Fruit fly (Drosophila melanogaster) whole organism, embryonic: ENCODE measurements around the gene Cyp12a4.

Experiments used
- CG10959 ChIP-seq: fragments of 200-800 bp; sonication (Bioruptor generic); IDR thresholded peaks from 2 replicates; pipeline ENCODE4 v1.3.6; 2022; ENCODE audit warnings: missing biosample characterization, missing genetic modification characterization
- CG11456 ChIP-seq: fragments of 200-800 bp; sonication (Bioruptor generic); IDR thresholded peaks from 3 replicates; pipeline ENCODE4 v1.3.6; 2022; ENCODE audit warnings: missing biosample characterization, missing genetic modification characterization
- CG11560 ChIP-seq: fragments of 200-800 bp; sonication (Bioruptor generic); IDR thresholded peaks from 3 replicates; pipeline ENCODE4 v1.3.6; 2022; ENCODE audit warnings: missing biosample characterization, missing genetic modification characterization
- CG13296 ChIP-seq: fragments of 200-800 bp; sonication (Bioruptor generic); optimal IDR thresholded peaks from 3 replicates; lab custom pipeline; 2018; ENCODE audit warnings: missing biosample characterization, mild to moderate bottlenecking, missing genetic modification characterization
- CG14441 ChIP-seq: fragments of 200-800 bp; sonication (Bioruptor generic); IDR thresholded peaks from 2 replicates; pipeline ENCODE4 v1.3.6; 2022; ENCODE audit warnings: missing biosample characterization, missing genetic modification characterization
- CG15073 ChIP-seq: fragments of 200-800 bp; sonication (Bioruptor generic); optimal IDR thresholded peaks from 2 replicates; lab custom pipeline; 2016; ENCODE audit warnings: missing biosample characterization, missing genetic modification characterization
- CG15514 ChIP-seq: fragments of 200-800 bp; sonication (Bioruptor generic); optimal IDR thresholded peaks from 3 replicates; lab custom pipeline; 2017; ENCODE audit warnings: missing biosample characterization, missing genetic modification characterization, mild to moderate bottlenecking, moderate library complexity, missing genetic modification reagents
- CG17568 ChIP-seq: fragments of 200-800 bp; sonication (Bioruptor generic); optimal IDR thresholded peaks from 2 replicates; lab custom pipeline; 2018; ENCODE audit warnings: missing biosample characterization, mild to moderate bottlenecking, missing genetic modification characterization, moderate library complexity
- CG1832 ChIP-seq: fragments of 200-800 bp; sonication (Bioruptor generic); optimal IDR thresholded peaks from 2 replicates; lab custom pipeline; 2017; ENCODE audit warnings: missing biosample characterization, mild to moderate bottlenecking, missing genetic modification characterization, inconsistent platforms
- CG2116 ChIP-seq: fragments of 200-800 bp; sonication (Bioruptor generic); optimal IDR thresholded peaks from 3 replicates; lab custom pipeline; 2018; ENCODE audit warnings: missing biosample characterization, mild to moderate bottlenecking, missing genetic modification characterization
- CG30431 ChIP-seq: fragments of 200-800 bp; sonication (Bioruptor generic); optimal IDR thresholded peaks from 2 replicates; lab custom pipeline; 2017; ENCODE audit warnings: missing biosample characterization, missing genetic modification characterization
- CG4617 ChIP-seq: fragments of 200-800 bp; sonication (Bioruptor generic); optimal IDR thresholded peaks from 3 replicates; lab custom pipeline; 2016; ENCODE audit warnings: missing biosample characterization, missing genetic modification characterization, borderline replicate concordance
- CG6654 ChIP-seq: fragments of 200-800 bp; sonication (Bioruptor generic); optimal IDR thresholded peaks from 2 replicates; lab custom pipeline; 2017; ENCODE audit warnings: missing biosample characterization, mild to moderate bottlenecking, missing genetic modification characterization
- CG7372 ChIP-seq: fragments of 200-800 bp; sonication (Bioruptor generic); IDR thresholded peaks from 2 replicates; pipeline ENCODE4 v1.3.6; 2022; ENCODE audit warnings: missing biosample characterization, missing genetic modification characterization
- CG8281 ChIP-seq: fragments of 200-800 bp; sonication (Bioruptor generic); optimal IDR thresholded peaks from 2 replicates; lab custom pipeline; 2018; ENCODE audit warnings: missing biosample characterization, mild to moderate bottlenecking, missing genetic modification characterization, moderate library complexity
- CG8388 ChIP-seq: fragments of 200-800 bp; sonication (Bioruptor generic); optimal IDR thresholded peaks from 2 replicates; lab custom pipeline; 2019; ENCODE audit warnings: missing biosample characterization, mild to moderate bottlenecking, missing genetic modification characterization, moderate library complexity
- CG9797 ChIP-seq: fragments of 200-800 bp; sonication (Bioruptor generic); optimal IDR thresholded peaks from 3 replicates; lab custom pipeline; 2018; ENCODE audit warnings: missing biosample characterization, mild to moderate bottlenecking, missing genetic modification characterization
- Dek ChIP-seq: fragments of 200-800 bp; sonication (Bioruptor generic); optimal IDR thresholded peaks from 3 replicates; lab custom pipeline; 2019; ENCODE audit warnings: missing biosample characterization, mild to moderate bottlenecking, missing genetic modification characterization, moderate library complexity
- ERR ChIP-seq: fragments of 200-800 bp; sonication (Bioruptor generic); optimal IDR thresholded peaks from 2 replicates; lab custom pipeline; 2016; ENCODE audit warnings: missing biosample characterization, missing genetic modification characterization
- Elba2 ChIP-seq: fragments of 200-800 bp; sonication (Bioruptor generic); optimal IDR thresholded peaks from 3 replicates; lab custom pipeline; 2016; ENCODE audit warnings: missing biosample characterization, missing genetic modification characterization
- H2.0 ChIP-seq: fragments of 200-800 bp; sonication (Bioruptor generic); IDR thresholded peaks from 2 replicates; pipeline ENCODE4 v1.3.6; 2022; ENCODE audit warnings: missing biosample characterization, missing genetic modification characterization
- HLH54F ChIP-seq: fragments of 200-800 bp; sonication (Bioruptor generic); optimal IDR thresholded peaks from 3 replicates; lab custom pipeline; 2016; ENCODE audit warnings: missing biosample characterization, missing genetic modification characterization
- HmgD ChIP-seq: fragments of 200-800 bp; sonication (Bioruptor generic); optimal IDR thresholded peaks from 3 replicates; lab custom pipeline; 2016; ENCODE audit warnings: missing biosample characterization, missing genetic modification characterization
- Hr3 ChIP-seq: fragments of 200-800 bp; sonication (Bioruptor generic); optimal IDR thresholded peaks from 3 replicates; lab custom pipeline; 2016; ENCODE audit warnings: missing biosample characterization, missing genetic modification characterization
- NFAT ChIP-seq: fragments of 200-800 bp; sonication (Bioruptor generic); IDR thresholded peaks from 2 replicates; pipeline ENCODE4 v1.3.6; 2022; ENCODE audit warnings: missing biosample characterization, missing genetic modification characterization
- Sox102F ChIP-seq: fragments of 200-800 bp; sonication (Bioruptor generic); optimal IDR thresholded peaks from 2 replicates; lab custom pipeline; 2018; ENCODE audit warnings: missing biosample characterization, mild to moderate bottlenecking, missing genetic modification characterization, moderate library complexity
- Stat92E ChIP-seq, 3 experiments: fragments of >200 bp in 2 of 3; fragments of 200-800 bp in 1 of 3; sonication (Bioruptor generic) in 1 of 3; optimal IDR thresholded peaks; 2 replicates each; lab custom pipeline; 2017 to 2019; ENCODE audit warnings: missing biosample characterization in 3 of 3, missing genetic modification characterization in 3 of 3, mild to moderate bottlenecking in 1 of 3, moderate library complexity in 1 of 3
- aop ChIP-seq: fragments of 200-800 bp; sonication (Bioruptor generic); IDR thresholded peaks from 2 replicates; pipeline ENCODE4 v1.3.6; 2022; ENCODE audit warnings: missing biosample characterization, missing genetic modification characterization
- az2 ChIP-seq: fragments of 200-800 bp; sonication (Bioruptor generic); optimal IDR thresholded peaks from 3 replicates; lab custom pipeline; 2016; ENCODE audit warnings: missing biosample characterization, missing genetic modification characterization
- btn ChIP-seq: fragments of 200-800 bp; sonication (Bioruptor generic); optimal IDR thresholded peaks from 2 replicates; lab custom pipeline; 2016; ENCODE audit warnings: missing biosample characterization, missing genetic modification characterization
- chn ChIP-seq: fragments of 200-800 bp; sonication (Bioruptor generic); optimal IDR thresholded peaks from 2 replicates; lab custom pipeline; 2016; ENCODE audit warnings: missing biosample characterization, missing genetic modification characterization
- crol ChIP-seq: fragments of 200-800 bp; sonication (Bioruptor generic); IDR thresholded peaks from 2 replicates; pipeline ENCODE4 v1.3.6; 2022; ENCODE audit warnings: missing biosample characterization, missing genetic modification characterization
- dpn ChIP-seq, 2 experiments: fragments of 200-800 bp; sonication (Bioruptor generic); optimal IDR thresholded peaks; 3 replicates each; lab custom pipeline; 2016; ENCODE audit warnings: missing biosample characterization in 2 of 2, missing genetic modification characterization in 2 of 2
- ems ChIP-seq: fragments of 200-800 bp; sonication (Bioruptor generic); optimal IDR thresholded peaks from 3 replicates; lab custom pipeline; 2016; ENCODE audit warnings: missing biosample characterization, missing genetic modification characterization
- gfzf ChIP-seq: fragments of 200-800 bp; sonication (Bioruptor generic); optimal IDR thresholded peaks from 2 replicates; lab custom pipeline; 2016; ENCODE audit warnings: missing biosample characterization, mild to moderate bottlenecking, missing genetic modification characterization, moderate library complexity
- grn ChIP-seq: fragments of 200-800 bp; sonication (Bioruptor generic); optimal IDR thresholded peaks from 3 replicates; lab custom pipeline; 2017; ENCODE audit warnings: missing biosample characterization, missing genetic modification characterization
- hth ChIP-seq: fragments of >200 bp; optimal IDR thresholded peaks from 2 replicates; lab custom pipeline; 2017; ENCODE audit warnings: inconsistent platforms
- klu ChIP-seq: fragments of 200-800 bp; sonication (Bioruptor generic); IDR thresholded peaks from 2 replicates; pipeline ENCODE4 v1.3.6; 2022; ENCODE audit warnings: missing biosample characterization, missing genetic modification characterization
- lov ChIP-seq, 2 experiments: fragments of 200-800 bp in 1 of 2; fragments of >200 bp in 1 of 2; sonication (Bioruptor generic) in 1 of 2; IDR thresholded peaks in 1 of 2; optimal IDR thresholded peaks in 1 of 2; 2 replicates in 1 of 2; 3 replicates in 1 of 2; pipeline versions ENCODE4 v1.3.6 to Lab custom; 2017 to 2022; ENCODE audit warnings: missing biosample characterization in 1 of 2, missing genetic modification characterization in 1 of 2
- mld ChIP-seq: fragments of 200-800 bp; sonication (Bioruptor generic); IDR thresholded peaks from 3 replicates; pipeline ENCODE4 v1.3.6; 2022; ENCODE audit warnings: missing biosample characterization, missing genetic modification characterization; ENCODE audit not compliant: partially characterized antibody
- oc ChIP-seq: fragments of 200-800 bp; sonication (Bioruptor generic); optimal IDR thresholded peaks from 2 replicates; lab custom pipeline; 2018; ENCODE audit warnings: missing biosample characterization, mild to moderate bottlenecking, missing genetic modification characterization, moderate library complexity
- onecut ChIP-seq: fragments of 200-800 bp; sonication (Bioruptor generic); IDR thresholded peaks from 2 replicates; pipeline ENCODE4 v1.3.6; 2022; ENCODE audit warnings: missing biosample characterization, missing genetic modification characterization
- pan ChIP-seq, 4 experiments: fragments of >200 bp in 3 of 4; fragments of 200-800 bp in 1 of 4; sonication (Bioruptor generic) in 1 of 4; optimal IDR thresholded peaks in 3 of 4; IDR thresholded peaks in 1 of 4; 2 replicates each; pipeline versions ENCODE4 v1.3.6 to Lab custom; 2017 to 2022; ENCODE audit warnings: missing biosample characterization in 2 of 4, missing genetic modification characterization in 2 of 4, mixed read lengths in 1 of 4
- pfk ChIP-seq: fragments of 200-800 bp; sonication (Bioruptor generic); optimal IDR thresholded peaks from 2 replicates; lab custom pipeline; 2018; ENCODE audit warnings: missing biosample characterization, mild to moderate bottlenecking, missing genetic modification characterization, moderate library complexity
- pita ChIP-seq: fragments of 200-800 bp; sonication (Bioruptor generic); optimal IDR thresholded peaks from 2 replicates; lab custom pipeline; 2017; ENCODE audit warnings: missing biosample characterization, mild to moderate bottlenecking, missing genetic modification characterization
- sim ChIP-seq: fragments of 200-800 bp; sonication (Bioruptor generic); IDR thresholded peaks from 2 replicates; pipeline ENCODE4 v1.3.6; 2022; ENCODE audit warnings: missing biosample characterization, missing genetic modification characterization
- sr ChIP-seq: fragments of 200-800 bp; sonication (Bioruptor generic); IDR thresholded peaks from 3 replicates; pipeline ENCODE4 v1.3.6; 2022; ENCODE audit warnings: missing biosample characterization, missing genetic modification characterization
- zfh1 ChIP-seq: fragments of 200-800 bp; sonication (Bioruptor generic); IDR thresholded peaks from 3 replicates; pipeline ENCODE4 v1.3.6; 2022; ENCODE audit warnings: missing biosample characterization, missing genetic modification characterization
- zfh2 ChIP-seq: fragments of 200-800 bp; sonication (Bioruptor generic); optimal IDR thresholded peaks from 2 replicates; lab custom pipeline; 2016; ENCODE audit warnings: missing biosample characterization, missing genetic modification characterization

Gene Cyp12a4

dm6 chr3R:19162135-19162616 lies 27.2 kb downstream of the Cyp12a4 start, which contains the start of the genes CG42359 and Nsun5 (continued):
- peak; percentile 26 for TF ChIP-seq pfk
- peak; percentile 89 for TF ChIP-seq Hr3 (GFP tag; lab: Kevin White, UChicago)
- peak; percentile 92 for TF ChIP-seq CG2116
- peak; percentile 78 for TF ChIP-seq CG13296 (GFP tag; lab: Kevin White, UChicago)
- TF ChIP-seq Dek (tag; lab: Kevin White, UChicago) = peak; percentile 83
- peak; percentile 58 for TF ChIP-seq onecut
- TF ChIP-seq CG6654 (GFP tag; lab: Kevin White, UChicago) = peak; percentile 57
- peak; percentile 91 for TF ChIP-seq NFAT
- TF ChIP-seq Sox102F (GFP tag; lab: Kevin White, UChicago) = peak; percentile 90
- peak; percentile 47 for TF ChIP-seq CG8281
- peak; percentile 73 for TF ChIP-seq klu
- TF ChIP-seq oc = peak; percentile 87
- TF ChIP-seq CG7372 (GFP tag; lab: Robert Waterston, UW) = peak; percentile 86
- TF ChIP-seq zfh2 (GFP tag; lab: Kevin White, UChicago) = peak; percentile 92
- peak; percentile 75; the same call in 2 of the 3 replicates for TF ChIP-seq mld (GFP tag; lab: Robert Waterston, UW)
- peak; percentile 10 for TF ChIP-seq CG15073
- TF ChIP-seq CG4617 (GFP tag; lab: Kevin White, UChicago) = peak; percentile 90
- peak; percentile 94 for TF ChIP-seq HLH54F
- peak; percentile 93 for TF ChIP-seq az2 (GFP tag; lab: Kevin White, UChicago)
- no peak for TF ChIP-seq crol
- peak; percentile 91 for TF ChIP-seq CG14441 (GFP tag; lab: Robert Waterston, UW)
- TF ChIP-seq dpn (GFP tag; optimal IDR thresholded peaks at IDR 0.05; lab: Kevin White, UChicago) = peak; percentile 93 to 95
- no peak for TF ChIP-seq CG1832
- TF ChIP-seq sim (GFP tag; lab: Robert Waterston, UW) = peak; percentile 52; the same call in 1 of the 2 replicates
- TF ChIP-seq CG11560 (tag; lab: Robert Waterston, UW) = peak; percentile 94
- TF ChIP-seq grn (GFP tag; lab: Kevin White, UChicago) = peak; percentile 46
- peak; percentile 95 for TF ChIP-seq HmgD (GFP tag; lab: Kevin White, UChicago)
- TF ChIP-seq CG8388 (GFP tag; lab: Kevin White, UChicago) = peak; percentile 85
- TF ChIP-seq CG11456 (GFP tag; lab: Robert Waterston, UW) = peak; percentile 91
- TF ChIP-seq CG15514 = peak; percentile 92
- peak; percentile 88 for TF ChIP-seq H2.0 (GFP tag; lab: Robert Waterston, UW)
- peak; percentile 89 for TF ChIP-seq ERR (GFP tag; lab: Kevin White, UChicago)
- TF ChIP-seq zfh1 = peak; percentile 92
- TF ChIP-seq CG10959 (GFP tag; lab: Robert Waterston, UW) = peak; percentile 82
- TF ChIP-seq gfzf (GFP tag; lab: Kevin White, UChicago) = peak; percentile 88
- TF ChIP-seq pita = no peak
- TF ChIP-seq Elba2 (GFP tag; lab: Kevin White, UChicago) = peak; percentile 85
- TF ChIP-seq hth (lab: Kevin White, UChicago) = no peak
- TF ChIP-seq aop (GFP tag; lab: Robert Waterston, UW) = peak; percentile 61; the same call in 1 of the 2 replicates
- TF ChIP-seq CG17568 (GFP tag; lab: Kevin White, UChicago) = peak; percentile 76
- TF ChIP-seq ems (GFP tag; lab: Kevin White, UChicago) = peak; percentile 94
- peak; percentile 94 for TF ChIP-seq chn (GFP tag; lab: Kevin White, UChicago)
- TF ChIP-seq CG9797 = peak; percentile 88
- TF ChIP-seq btn (GFP tag; lab: Kevin White, UChicago) = peak; percentile 65
- TF ChIP-seq lov (optimal IDR thresholded peaks at IDR 0.05; lab: Kevin White, UChicago) = no peak
- TF ChIP-seq lov (GFP tag; IDR thresholded peaks at IDR 0.05; lab: Robert Waterston, UW) = peak; percentile 85; the same call in 2 of the 3 replicates
- TF ChIP-seq CG30431 (GFP tag; lab: Kevin White, UChicago) = peak; percentile 70
- TF ChIP-seq pan (optimal IDR thresholded peaks at IDR 0.05; lab: Kevin White, UChicago) = no peak
- TF ChIP-seq pan (GFP tag; optimal IDR thresholded peaks at IDR 0.05 in 1 of 2, IDR thresholded peaks at IDR 0.05 in 1 of 2) = peak in 1 of 2 experiments; percentile 90
- peak in 1 of 3 experiments; percentile 66 for TF ChIP-seq Stat92E (GFP tag; optimal IDR thresholded peaks at IDR 0.05; lab: Kevin White, UChicago)
- TF ChIP-seq sr = peak; percentile 62; the same call in 2 of the 3 replicates
